Worm (Caenorhabditis elegans): ENCODE measurements around the gene egl-9.

egl-9 gene

ce11 chrV:10428608-10429007 lies 39.7 kb upstream of the egl-9 start, which contains the start of gene tag-314:
TSS of gene tag-314 (minus strand) at chrV:10428708.
- TF ChIP-seq snpc-4 (tag; optimal IDR thresholded peaks at IDR 0.05) (no peak), lin-39 (tag; optimal IDR thresholded peaks at IDR 0.05) (no peak), ceh-82 (tag; optimal IDR thresholded peaks at IDR 0.05) (no peak), gmeb-1 (tag; optimal IDR thresholded peaks at IDR 0.05) (no peak), ceh-16 (tag; optimal IDR thresholded peaks at IDR 0.05) (no peak)

ce11 chrV:10432607-10433006 lies 35.7 kb upstream of the egl-9 start:
- TF ChIP-seq lin-11 (tag; optimal IDR thresholded peaks at IDR 0.05) (no peak), Y55F3AM.14 (GFP tag; optimal IDR thresholded peaks at IDR 0.05) (no peak), ceh-16 (tag; optimal IDR thresholded peaks at IDR 0.05) (no peak), sma-9 (GFP tag; optimal IDR thresholded peaks at IDR 0.05) (peak; percentile 9), sma-9 (tag; optimal IDR thresholded peaks at IDR 0.05) (no peak), unc-39 (tag; optimal IDR thresholded peaks at IDR 0.05) (no peak), crh-2 (tag; optimal IDR thresholded peaks at IDR 0.05) (peak; percentile 24), ama-1 (optimal IDR thresholded peaks at IDR 0.05) (no peak), fos-1 (tag; optimal IDR thresholded peaks at IDR 0.05) (peak; percentile 90), ceh-82 (tag; optimal IDR thresholded peaks at IDR 0.05) (no peak), ztf-11 (tag; optimal IDR thresholded peaks at IDR 0.05) (no peak), nhr-12 (tag; optimal IDR thresholded peaks at IDR 0.05) (no peak), skn-1 (tag; optimal IDR thresholded peaks at IDR 0.05) (peak; percentile 20), ZK546.5 (tag; optimal IDR thresholded peaks at IDR 0.05) (no peak), mab-5 (tag; optimal IDR thresholded peaks at IDR 0.05) (no peak), nhr-237 (tag; optimal IDR thresholded peaks at IDR 0.05) (no peak), gmeb-1 (tag; optimal IDR thresholded peaks at IDR 0.05) (peak; percentile 25), peb-1 (tag; optimal IDR thresholded peaks at IDR 0.05) (no peak), zag-1 (tag; optimal IDR thresholded peaks at IDR 0.05) (no peak), dmd-4 (tag; optimal IDR thresholded peaks at IDR 0.05) (no peak), elt-3 (tag; optimal IDR thresholded peaks at IDR 0.05) (no peak), nhr-11 (tag; optimal IDR thresholded peaks at IDR 0.05) (no peak), egl-27 (tag; optimal IDR thresholded peaks at IDR 0.05) (no peak), alr-1 (tag; optimal IDR thresholded peaks at IDR 0.05) (no peak), nhr-77 (tag; optimal IDR thresholded peaks at IDR 0.05) (no peak), F13H6.1 (tag; optimal IDR thresholded peaks at IDR 0.05) (no peak), C34F6.9 (tag; optimal IDR thresholded peaks at IDR 0.05) (no peak)

ce11 chrV:10433721-10434120 lies 34.6 kb upstream of the egl-9 start, which contains the start of gene Y32F6A.4:
TSS of gene Y32F6A.4 (minus strand) at chrV:10434067.
- TF ChIP-seq alr-1 (tag; optimal IDR thresholded peaks at IDR 0.05) (no peak), ceh-16 (tag; optimal IDR thresholded peaks at IDR 0.05) (no peak), R02D3.7 (tag; optimal IDR thresholded peaks at IDR 0.05) (no peak), sem-4 (tag; optimal IDR thresholded peaks at IDR 0.05) (no peak), unc-62 (GFP tag; optimal IDR thresholded peaks at IDR 0.05) (no peak), peb-1 (tag; optimal IDR thresholded peaks at IDR 0.05) (no peak), gmeb-1 (tag; optimal IDR thresholded peaks at IDR 0.05) (peak; percentile 8), Y55F3AM.14 (GFP tag; optimal IDR thresholded peaks at IDR 0.05) (no peak), sma-3 (GFP tag; optimal IDR thresholded peaks at IDR 0.05) (no peak), mbf-1 (tag; optimal IDR thresholded peaks at IDR 0.05) (no peak), C34F6.9 (tag; optimal IDR thresholded peaks at IDR 0.05) (no peak), nhr-77 (tag; optimal IDR thresholded peaks at IDR 0.05) (no peak), fos-1 (tag; optimal IDR thresholded peaks at IDR 0.05) (peak; percentile 51), dmd-4 (tag; optimal IDR thresholded peaks at IDR 0.05) (no peak), nhr-11 (tag; optimal IDR thresholded peaks at IDR 0.05) (no peak), lin-39 (tag; optimal IDR thresholded peaks at IDR 0.05) (no peak), unc-55 (GFP tag; optimal IDR thresholded peaks at IDR 0.05) (no peak), zag-1 (tag; optimal IDR thresholded peaks at IDR 0.05) (no peak), ztf-4 (tag; optimal IDR thresholded peaks at IDR 0.05) (no peak), crh-2 (tag; optimal IDR thresholded peaks at IDR 0.05) (peak; percentile 2), nhr-129 (tag; optimal IDR thresholded peaks at IDR 0.05) (no peak), ztf-11 (tag; optimal IDR thresholded peaks at IDR 0.05) (no peak)

- TF ChIP-seq sma-9 (GFP tag; optimal IDR thresholded peaks at IDR 0.05), result peak; percentile 18
- no peak for TF ChIP-seq sma-9 (tag; optimal IDR thresholded peaks at IDR 0.05)
- peak; percentile 42 for TF ChIP-seq crh-2 (tag; optimal IDR thresholded peaks at IDR 0.05)
- TF ChIP-seq fos-1 (tag; optimal IDR thresholded peaks at IDR 0.05), result peak; percentile 70
- no peak for TF ChIP-seq unc-62 (GFP tag; optimal IDR thresholded peaks at IDR 0.05)
- no peak for TF ChIP-seq mbf-1 (tag; optimal IDR thresholded peaks at IDR 0.05)
- TF ChIP-seq nhr-12 (tag; optimal IDR thresholded peaks at IDR 0.05), result no peak
- TF ChIP-seq sem-4 (tag; optimal IDR thresholded peaks at IDR 0.05), result no peak
- TF ChIP-seq sma-3 (GFP tag; optimal IDR thresholded peaks at IDR 0.05), result no peak
- TF ChIP-seq alr-1 (tag; optimal IDR thresholded peaks at IDR 0.05), result no peak
- no peak for TF ChIP-seq nhr-237 (tag; optimal IDR thresholded peaks at IDR 0.05)
- no peak for TF ChIP-seq zag-1 (tag; optimal IDR thresholded peaks at IDR 0.05)
- no peak for TF ChIP-seq ztf-11 (tag; optimal IDR thresholded peaks at IDR 0.05)
Measured at ce11 chrV:10435198-10435597, 33.1 kb upstream of the egl-9 start.
